Worm (Caenorhabditis elegans) whole organism, mixed stage, embryonic: ENCODE results near the gene F48B9.1.
A peak's percentile ranks its signal among the peaks of the same experiment; 100 is the strongest.

ENCODE experiments used
- M03D4.4 ChIP-seq: sonication (generic microtip); optimal IDR thresholded peaks from 2 replicates; lab custom pipeline; 2017; ENCODE audit warnings: mild to moderate bottlenecking, missing genetic modification characterization, missing compliant biosample characterization
- bed-3 ChIP-seq: fragments of 200-800 bp; sonication (Bioruptor generic); optimal IDR thresholded peaks from 3 replicates; lab custom pipeline; 2018; ENCODE audit warnings: mild to moderate bottlenecking, missing genetic modification characterization, moderate library complexity, missing compliant biosample characterization
- blmp-1 ChIP-seq: fragments of 150-350 bp; optimal IDR thresholded peaks from 2 replicates; lab custom pipeline; 2014; ENCODE audit warnings: missing biosample characterization, missing genetic modification characterization
- ceh-39 ChIP-seq: fragments of 150-350 bp; optimal IDR thresholded peaks from 2 replicates; lab custom pipeline; 2014; ENCODE audit warnings: missing biosample characterization, missing genetic modification characterization
- ceh-43 ChIP-seq: fragments of 200-800 bp; sonication (Bioruptor generic); optimal IDR thresholded peaks from 2 replicates; lab custom pipeline; 2018; ENCODE audit warnings: mild to moderate bottlenecking, missing genetic modification characterization, moderate library complexity, missing compliant biosample characterization
- ces-1 ChIP-seq: fragments of 150-350 bp; optimal IDR thresholded peaks from 2 replicates; lab custom pipeline; 2014; ENCODE audit warnings: missing biosample characterization, missing genetic modification reagents, missing genetic modification characterization
- drap-1 ChIP-seq: fragments of 200-800 bp; sonication (Bioruptor generic); optimal IDR thresholded peaks from 3 replicates; lab custom pipeline; 2018; ENCODE audit warnings: mild to moderate bottlenecking, missing genetic modification characterization, missing compliant biosample characterization
- elt-1 ChIP-seq: sonication (generic microtip); optimal IDR thresholded peaks from 2 replicates; lab custom pipeline; 2017; ENCODE audit warnings: missing genetic modification characterization, mild to moderate bottlenecking, missing compliant biosample characterization, antibody characterized with exemption, moderate library complexity, borderline replicate concordance; ENCODE audit not compliant: insufficient read depth
- elt-3 ChIP-seq: fragments of 150-350 bp; optimal IDR thresholded peaks from 2 replicates; lab custom pipeline; 2014; ENCODE audit warnings: missing biosample characterization, missing genetic modification characterization
- flh-1 ChIP-seq: fragments of 200-800 bp; sonication (Bioruptor generic); optimal IDR thresholded peaks from 2 replicates; lab custom pipeline; 2018; ENCODE audit warnings: mild to moderate bottlenecking, missing genetic modification characterization, moderate library complexity, missing compliant biosample characterization
- ham-2 ChIP-seq: fragments of 200-800 bp; sonication (Bioruptor generic); optimal IDR thresholded peaks from 2 replicates; lab custom pipeline; 2018; ENCODE audit warnings: mild to moderate bottlenecking, missing genetic modification characterization, missing compliant biosample characterization
- hlh-1 ChIP-seq: fragments of 150-350 bp; optimal IDR thresholded peaks from 2 replicates; lab custom pipeline; 2014; ENCODE audit warnings: missing biosample characterization, missing genetic modification reagents, missing genetic modification characterization
- lin-13 ChIP-seq: fragments of 150-350 bp; optimal IDR thresholded peaks from 2 replicates; lab custom pipeline; 2014; ENCODE audit warnings: missing biosample characterization, missing genetic modification characterization
- lin-32 ChIP-seq: fragments of 200-800 bp; sonication (Bioruptor generic); optimal IDR thresholded peaks from 2 replicates; lab custom pipeline; 2018; ENCODE audit warnings: mild to moderate bottlenecking, missing genetic modification characterization, missing compliant biosample characterization
- lsy-2 ChIP-seq: fragments of 150-350 bp; optimal IDR thresholded peaks from 2 replicates; lab custom pipeline; 2014; ENCODE audit warnings: missing biosample characterization, missing genetic modification characterization
- mab-5 ChIP-seq: fragments of 150-350 bp; optimal IDR thresholded peaks from 2 replicates; lab custom pipeline; 2014; ENCODE audit warnings: missing biosample characterization, missing genetic modification characterization
- mep-1 ChIP-seq: fragments of 150-350 bp; optimal IDR thresholded peaks from 2 replicates; lab custom pipeline; 2017; ENCODE audit warnings: missing biosample characterization, missing genetic modification reagents, missing genetic modification characterization, inconsistent platforms
- nhr-12 ChIP-seq: fragments of 150-350 bp; optimal IDR thresholded peaks from 2 replicates; lab custom pipeline; 2014; ENCODE audit warnings: missing biosample characterization, missing genetic modification characterization
- nhr-2 ChIP-seq: fragments of 150-350 bp; optimal IDR thresholded peaks from 2 replicates; lab custom pipeline; 2014; ENCODE audit warnings: missing biosample characterization, missing genetic modification characterization
- nhr-237 ChIP-seq: fragments of 150-350 bp; optimal IDR thresholded peaks from 2 replicates; lab custom pipeline; 2014; ENCODE audit warnings: missing biosample characterization, missing genetic modification characterization
- nhr-28 ChIP-seq: fragments of 150-350 bp; optimal IDR thresholded peaks from 2 replicates; lab custom pipeline; 2014; ENCODE audit warnings: missing biosample characterization, missing genetic modification characterization
- pha-4 ChIP-seq: fragments of 150-350 bp; optimal IDR thresholded peaks from 2 replicates; lab custom pipeline; 2018; ENCODE audit warnings: missing biosample characterization, missing genetic modification reagents, missing genetic modification characterization
- snpc-4 ChIP-seq: fragments of 150-350 bp; optimal IDR thresholded peaks from 2 replicates; lab custom pipeline; 2014; ENCODE audit warnings: missing biosample characterization, missing genetic modification characterization
- sptf-1 ChIP-seq: sonication (generic microtip); optimal IDR thresholded peaks from 2 replicates; lab custom pipeline; 2017; ENCODE audit warnings: mild to moderate bottlenecking, missing genetic modification characterization, moderate library complexity, missing compliant biosample characterization
- tbx-8 ChIP-seq: fragments of 200-800 bp; sonication (Bioruptor generic); optimal IDR thresholded peaks from 2 replicates; lab custom pipeline; 2018; ENCODE audit warnings: mild to moderate bottlenecking, missing genetic modification characterization, moderate library complexity, missing compliant biosample characterization
- unc-120 ChIP-seq: sonication (generic microtip); optimal IDR thresholded peaks from 2 replicates; lab custom pipeline; 2017; ENCODE audit warnings: missing genetic modification characterization, missing compliant biosample characterization; ENCODE audit not compliant: poor library complexity, severe bottlenecking
- unc-39 ChIP-seq: fragments of 150-350 bp; optimal IDR thresholded peaks from 2 replicates; lab custom pipeline; 2014; ENCODE audit warnings: missing biosample characterization, missing genetic modification characterization
- unc-62 ChIP-seq: fragments of 150-350 bp; optimal IDR thresholded peaks from 2 replicates; lab custom pipeline; 2014; ENCODE audit warnings: missing biosample characterization, missing genetic modification reagents, missing genetic modification characterization
- zip-8 ChIP-seq: fragments of 150-350 bp; optimal IDR thresholded peaks from 2 replicates; lab custom pipeline; 2014; ENCODE audit warnings: missing biosample characterization, missing genetic modification characterization
- ztf-11 ChIP-seq: fragments of 150-350 bp; optimal IDR thresholded peaks from 2 replicates; lab custom pipeline; 2014; ENCODE audit warnings: missing biosample characterization, missing genetic modification characterization

The F48B9.1 gene

ce11 chrX:2152062-2152461, 28.6 kb upstream of the F48B9.1 start:
- TF ChIP-seq mab-5 (no peak), elt-1 (peak; percentile 85), nhr-28 (tag; lab: Kevin White, UChicago) (no peak), lin-13 (tag; lab: Kevin White, UChicago) (no peak), nhr-2 (no peak), lsy-2 (tag; lab: Kevin White, UChicago) (no peak), ztf-11 (no peak), lin-32 (GFP tag; lab: Kevin White, UChicago) (no peak), mep-1 (tag; lab: Kevin White, UChicago) (no peak), ham-2 (peak; percentile 47), ceh-43 (no peak), blmp-1 (tag; lab: Kevin White, UChicago) (no peak), hlh-1 (no peak), flh-1 (GFP tag; lab: Kevin White, UChicago) (no peak), ceh-39 (tag; lab: Kevin White, UChicago) (no peak), tbx-8 (no peak)
- TF ChIP-seq, all 35 proteins: peak for 2

- TF ChIP-seq mep-1 (tag; lab: Kevin White, UChicago) (no peak), zip-8 (tag; lab: Kevin White, UChicago) (peak; percentile 47), elt-3 (tag; lab: Kevin White, UChicago) (no peak), M03D4.4 (tag; lab: Kevin White, UChicago) (no peak), blmp-1 (tag; lab: Kevin White, UChicago) (peak; percentile 19), unc-62 (no peak)
Measured at ce11 chrX:2153780-2154179, 26.9 kb upstream of the F48B9.1 start.

ce11 chrX:2157855-2158254, 22.8 kb upstream of the F48B9.1 start:
- TF ChIP-seq unc-120 (tag; lab: Kevin White, UChicago) (no peak), ceh-43 (no peak), mab-5 (no peak), pha-4 (no peak), nhr-237 (no peak), unc-39 (tag; lab: Kevin White, UChicago) (no peak), lsy-2 (tag; lab: Kevin White, UChicago) (no peak), snpc-4 (tag; lab: Kevin White, UChicago) (no peak), nhr-28 (tag; lab: Kevin White, UChicago) (no peak), bed-3 (no peak), flh-1 (GFP tag; lab: Kevin White, UChicago) (no peak), tbx-8 (no peak)

- no peak for TF ChIP-seq blmp-1 (tag; lab: Kevin White, UChicago)
Measured at ce11 chrX:2163084-2163483, 17.6 kb upstream of the F48B9.1 start, which contains the start of gene pdf-2. pdf-2 (plus strand) TSS chrX:2163384.

- TF ChIP-seq ceh-43 (no peak), drap-1 (GFP tag; lab: Kevin White, UChicago) (no peak), hlh-1 (no peak), lin-13 (tag; lab: Kevin White, UChicago) (no peak), mep-1 (tag; lab: Kevin White, UChicago) (no peak), nhr-12 (tag; lab: Kevin White, UChicago) (no peak), tbx-8 (no peak), ztf-11 (no peak), sptf-1 (tag; lab: Kevin White, UChicago) (no peak), nhr-28 (tag; lab: Kevin White, UChicago) (no peak), ces-1 (GFP tag; lab: Kevin White, UChicago) (no peak), lsy-2 (tag; lab: Kevin White, UChicago) (no peak), bed-3 (no peak), nhr-2 (no peak), unc-39 (tag; lab: Kevin White, UChicago) (no peak), nhr-237 (no peak), unc-62 (no peak)
- TF ChIP-seq, all 35 proteins: peak for 0
Measured at ce11 chrX:2164751-2165150, 15.9 kb upstream of the F48B9.1 start, which contains the start of gene F48B9.3. F48B9.3 (plus strand) TSS chrX:2165051.

ce11 chrX:2176361-2176880, 4.3 kb upstream of the F48B9.1 start, which contains the start of gene F48B9.8:
F48B9.8 (minus strand) TSS chrX:2176411.
- TF ChIP-seq lsy-2 (tag; lab: Kevin White, UChicago) (no peak), elt-3 (tag; lab: Kevin White, UChicago) (no peak), tbx-8 (no peak), snpc-4 (tag; lab: Kevin White, UChicago) (no peak)
